Fruit fly (Drosophila melanogaster) whole organism, embryonic: ENCODE measurements around the gene mbt.

ENCODE experiments used
- Atf6 ChIP-seq: fragments of 200-800 bp; sonication (Bioruptor generic); IDR thresholded peaks from 2 replicates; pipeline ENCODE4 v1.3.6; 2022; ENCODE audit warnings: missing biosample characterization, missing genetic modification characterization
- B-H1 ChIP-seq: fragments of 200-800 bp; sonication (Bioruptor generic); IDR thresholded peaks from 3 replicates; pipeline ENCODE4 v1.3.6; 2022; ENCODE audit warnings: missing biosample characterization, missing genetic modification characterization
- CG10147 ChIP-seq: fragments of 200-800 bp; sonication (Bioruptor generic); optimal IDR thresholded peaks from 2 replicates; lab custom pipeline; 2019; ENCODE audit warnings: missing biosample characterization, mild to moderate bottlenecking, missing genetic modification characterization, moderate library complexity
- CG11504 ChIP-seq: fragments of 200-800 bp; sonication (Bioruptor generic); optimal IDR thresholded peaks from 3 replicates; lab custom pipeline; 2019; ENCODE audit warnings: missing biosample characterization, mild to moderate bottlenecking, missing genetic modification characterization, moderate library complexity
- CG12071 ChIP-seq: fragments of 200-800 bp; sonication (Bioruptor generic); optimal IDR thresholded peaks from 3 replicates; lab custom pipeline; 2018; ENCODE audit warnings: missing biosample characterization, mild to moderate bottlenecking, missing genetic modification characterization
- CG12659 ChIP-seq: fragments of 200-800 bp; sonication (Bioruptor generic); optimal IDR thresholded peaks from 3 replicates; lab custom pipeline; 2017; ENCODE audit warnings: mild to moderate bottlenecking, missing biosample characterization, missing genetic modification reagents, missing genetic modification characterization
- CG13775 ChIP-seq: fragments of 200-800 bp; sonication (Bioruptor generic); optimal IDR thresholded peaks from 3 replicates; lab custom pipeline; 2017; ENCODE audit warnings: missing biosample characterization, mild to moderate bottlenecking, missing genetic modification characterization
- CG15011 ChIP-seq: fragments of 200-800 bp; sonication (Bioruptor generic); optimal IDR thresholded peaks from 3 replicates; lab custom pipeline; 2018; ENCODE audit warnings: missing biosample characterization, mild to moderate bottlenecking, missing genetic modification characterization
- CG1529 ChIP-seq: fragments of 200-800 bp; sonication (Bioruptor generic); optimal IDR thresholded peaks from 3 replicates; lab custom pipeline; 2018; ENCODE audit warnings: missing biosample characterization, missing genetic modification characterization
- CG2199 ChIP-seq: fragments of 200-800 bp; sonication (Bioruptor generic); IDR thresholded peaks from 3 replicates; pipeline ENCODE4 v1.3.6; 2022; ENCODE audit warnings: missing biosample characterization, missing genetic modification characterization
- CG2889 ChIP-seq: fragments of 200-800 bp; sonication (Bioruptor generic); IDR thresholded peaks from 3 replicates; pipeline ENCODE4 v1.3.6; 2022; ENCODE audit warnings: missing biosample characterization, missing genetic modification characterization
- CG31365 ChIP-seq: fragments of 200-800 bp; sonication (Bioruptor generic); optimal IDR thresholded peaks from 2 replicates; lab custom pipeline; 2018; ENCODE audit warnings: missing biosample characterization, mild to moderate bottlenecking, missing genetic modification characterization
- CG32532 ChIP-seq: fragments of 200-800 bp; sonication (Bioruptor generic); IDR thresholded peaks from 2 replicates; pipeline ENCODE4 v1.3.6; 2022; ENCODE audit warnings: missing biosample characterization, missing genetic modification characterization
- CG3726 ChIP-seq: fragments of 200-800 bp; sonication (Bioruptor generic); IDR thresholded peaks from 3 replicates; pipeline ENCODE4, ENCODE4 v1.3.6; 2022; ENCODE audit warnings: missing biosample characterization, missing genetic modification characterization
- CG3995 ChIP-seq: fragments of 200-800 bp; sonication (Bioruptor generic); optimal IDR thresholded peaks from 3 replicates; lab custom pipeline; 2016; ENCODE audit warnings: missing biosample characterization, missing genetic modification characterization
- CG42726 ChIP-seq: fragments of 200-800 bp; sonication (Bioruptor generic); IDR thresholded peaks from 2 replicates; pipeline ENCODE4 v1.3.6; 2022; ENCODE audit warnings: missing biosample characterization, missing genetic modification characterization; ENCODE audit not compliant: partially characterized antibody
- CG4820 ChIP-seq: fragments of 200-800 bp; sonication (Bioruptor generic); optimal IDR thresholded peaks from 3 replicates; lab custom pipeline; 2016; ENCODE audit warnings: missing biosample characterization, missing genetic modification characterization
- CG6254 ChIP-seq: fragments of 200-800 bp; sonication (Bioruptor generic); optimal IDR thresholded peaks from 3 replicates; lab custom pipeline; 2017; ENCODE audit warnings: mild to moderate bottlenecking, missing biosample characterization, missing genetic modification reagents, missing genetic modification characterization
- CG7839 ChIP-seq: fragments of 200-800 bp; sonication (Bioruptor generic); optimal IDR thresholded peaks from 3 replicates; lab custom pipeline; 2018; ENCODE audit warnings: missing biosample characterization, mild to moderate bottlenecking, missing genetic modification characterization, moderate library complexity
- CG7963 ChIP-seq: fragments of 200-800 bp; sonication (Bioruptor generic); IDR thresholded peaks from 3 replicates; pipeline ENCODE4 v1.3.6; 2022; ENCODE audit warnings: missing biosample characterization, missing genetic modification characterization; ENCODE audit not compliant: partially characterized antibody
- CG8290 ChIP-seq, 3 experiments: fragments of 200-800 bp; sonication (Bioruptor generic); optimal IDR thresholded peaks; 2 replicates each; lab custom pipeline; 2016 to 2019; ENCODE audit warnings: missing biosample characterization in 3 of 3, missing genetic modification characterization in 3 of 3, mild to moderate bottlenecking in 2 of 3, moderate library complexity in 1 of 3
- CG8924 ChIP-seq: fragments of 200-800 bp; optimal IDR thresholded peaks from 3 replicates; lab custom pipeline; 2019; ENCODE audit warnings: missing biosample characterization, mild to moderate bottlenecking, missing genetic modification characterization, moderate library complexity
- CG9215 ChIP-seq: fragments of 200-800 bp; sonication (Bioruptor generic); IDR thresholded peaks from 2 replicates; pipeline ENCODE4 v1.3.6; 2022; ENCODE audit warnings: missing biosample characterization, missing genetic modification characterization
- D19A ChIP-seq: fragments of 200-800 bp; optimal IDR thresholded peaks from 3 replicates; lab custom pipeline; 2019; ENCODE audit warnings: missing biosample characterization, mild to moderate bottlenecking, missing genetic modification characterization, moderate library complexity
- Dip3 ChIP-seq: fragments of 200-800 bp; sonication (Bioruptor generic); optimal IDR thresholded peaks from 3 replicates; lab custom pipeline; 2016; ENCODE audit warnings: missing biosample characterization, missing genetic modification characterization
- Fer1 ChIP-seq: fragments of 200-800 bp; sonication (Bioruptor generic); optimal IDR thresholded peaks from 2 replicates; lab custom pipeline; 2017; ENCODE audit warnings: missing biosample characterization, mild to moderate bottlenecking, missing genetic modification characterization
- HLH54F ChIP-seq: fragments of 200-800 bp; sonication (Bioruptor generic); optimal IDR thresholded peaks from 3 replicates; lab custom pipeline; 2016; ENCODE audit warnings: missing biosample characterization, missing genetic modification characterization
- Hand ChIP-seq: fragments of 200-800 bp; sonication (Bioruptor generic); optimal IDR thresholded peaks from 2 replicates; lab custom pipeline; 2017; ENCODE audit warnings: mild to moderate bottlenecking, missing biosample characterization, missing genetic modification reagents, missing genetic modification characterization
- Hr78 ChIP-seq, 2 experiments: fragments of 200-800 bp in 1 of 2; fragments of >200 bp in 1 of 2; sonication (Bioruptor generic) in 1 of 2; optimal IDR thresholded peaks; 2 replicates each; lab custom pipeline; 2017 to 2019; ENCODE audit warnings: missing biosample characterization in 2 of 2, missing genetic modification characterization in 2 of 2, mild to moderate bottlenecking in 1 of 2, moderate library complexity in 1 of 2
- Lhr ChIP-seq: fragments of 200-800 bp; sonication (Bioruptor generic); optimal IDR thresholded peaks from 3 replicates; lab custom pipeline; 2017; ENCODE audit warnings: mild to moderate bottlenecking, missing biosample characterization, missing genetic modification reagents, missing genetic modification characterization
- NfI ChIP-seq: fragments of 200-800 bp; sonication (Bioruptor generic); optimal IDR thresholded peaks from 3 replicates; lab custom pipeline; 2018; ENCODE audit warnings: missing biosample characterization, mild to moderate bottlenecking, missing genetic modification characterization, moderate library complexity
- Ssrp ChIP-seq: fragments of 200-800 bp; sonication (Bioruptor generic); optimal IDR thresholded peaks from 2 replicates; lab custom pipeline; 2018; ENCODE audit warnings: missing biosample characterization, mild to moderate bottlenecking, missing genetic modification characterization, moderate library complexity
- chif ChIP-seq, 2 experiments: fragments of 200-800 bp; sonication (Bioruptor generic); optimal IDR thresholded peaks; 3 replicates each; lab custom pipeline; 2016; ENCODE audit warnings: missing biosample characterization in 2 of 2, missing genetic modification characterization in 2 of 2
- chn ChIP-seq: fragments of 200-800 bp; sonication (Bioruptor generic); optimal IDR thresholded peaks from 2 replicates; lab custom pipeline; 2016; ENCODE audit warnings: missing biosample characterization, missing genetic modification characterization
- fd96Cb ChIP-seq: fragments of 200-800 bp; sonication (Bioruptor generic); optimal IDR thresholded peaks from 2 replicates; lab custom pipeline; 2018; ENCODE audit warnings: missing biosample characterization, mild to moderate bottlenecking, missing genetic modification characterization, moderate library complexity
- ftz-f1 ChIP-seq: fragments of 200-800 bp; sonication (Bioruptor generic); optimal IDR thresholded peaks from 2 replicates; lab custom pipeline; 2016; ENCODE audit warnings: missing biosample characterization, missing genetic modification characterization
- hth ChIP-seq: fragments of >200 bp; optimal IDR thresholded peaks from 2 replicates; lab custom pipeline; 2017; ENCODE audit warnings: inconsistent platforms
- lola ChIP-seq, 3 experiments: fragments of >200 bp in 2 of 3; fragments of 200-800 bp in 1 of 3; sonication (Bioruptor generic) in 1 of 3; optimal IDR thresholded peaks; 2 replicates each; lab custom pipeline; 2017 to 2019; ENCODE audit warnings: missing biosample characterization in 3 of 3, missing genetic modification characterization in 3 of 3, mild to moderate bottlenecking in 1 of 3, moderate library complexity in 1 of 3
- oc ChIP-seq: fragments of 200-800 bp; sonication (Bioruptor generic); optimal IDR thresholded peaks from 2 replicates; lab custom pipeline; 2018; ENCODE audit warnings: missing biosample characterization, mild to moderate bottlenecking, missing genetic modification characterization, moderate library complexity
- pb ChIP-seq: fragments of 200-800 bp; sonication (Bioruptor generic); optimal IDR thresholded peaks from 3 replicates; lab custom pipeline; 2016; ENCODE audit warnings: missing biosample characterization, missing genetic modification characterization
- pho ChIP-seq: fragments of 200-800 bp; sonication (Bioruptor generic); optimal IDR thresholded peaks from 2 replicates; lab custom pipeline; 2016; ENCODE audit warnings: missing biosample characterization, missing genetic modification characterization
- run ChIP-seq: fragments of 200-800 bp; sonication (Bioruptor generic); optimal IDR thresholded peaks from 3 replicates; lab custom pipeline; 2018; ENCODE audit warnings: missing biosample characterization, mild to moderate bottlenecking, missing genetic modification characterization
- sc ChIP-seq, 3 experiments: fragments of >200 bp in 2 of 3; fragments of 200-800 bp in 1 of 3; sonication (Bioruptor generic) in 1 of 3; optimal IDR thresholded peaks; 2 replicates in 2 of 3; 3 replicates in 1 of 3; lab custom pipeline; 2017; ENCODE audit warnings: mild to moderate bottlenecking in 1 of 3, missing biosample characterization in 1 of 3, missing genetic modification characterization in 1 of 3, missing genetic modification reagents in 1 of 3
- schlank ChIP-seq: fragments of 200-800 bp; sonication (Bioruptor generic); optimal IDR thresholded peaks from 2 replicates; lab custom pipeline; 2018; ENCODE audit warnings: missing biosample characterization, mild to moderate bottlenecking, missing genetic modification characterization
- sens ChIP-seq: fragments of 200-800 bp; sonication (Bioruptor generic); peaks from one replicate; lab custom pipeline; 2016; ENCODE audit warnings: missing biosample characterization, missing genetic modification characterization
- seq ChIP-seq: fragments of 200-800 bp; sonication (Bioruptor generic); IDR thresholded peaks from 2 replicates; pipeline ENCODE4 v1.3.6; 2022; ENCODE audit warnings: missing biosample characterization, missing genetic modification characterization
- tll ChIP-seq, 2 experiments: fragments of 200-800 bp in 1 of 2; fragments of >200 bp in 1 of 2; sonication (Bioruptor generic) in 1 of 2; optimal IDR thresholded peaks; 2 replicates each; lab custom pipeline; 2017 to 2019; ENCODE audit warnings: missing biosample characterization in 2 of 2, missing genetic modification characterization in 2 of 2, mild to moderate bottlenecking in 1 of 2, moderate library complexity in 1 of 2
- trem ChIP-seq: fragments of 200-800 bp; optimal IDR thresholded peaks from 3 replicates; lab custom pipeline; 2019; ENCODE audit warnings: missing biosample characterization, mild to moderate bottlenecking, missing genetic modification characterization, moderate library complexity
- ttk ChIP-seq: fragments of 200-800 bp; sonication (Bioruptor generic); IDR thresholded peaks from 2 replicates; pipeline ENCODE4 v2.1.2; 2022; ENCODE audit warnings: missing biosample characterization, missing genetic modification characterization
- usp ChIP-seq: fragments of >200 bp; optimal IDR thresholded peaks from 2 replicates; lab custom pipeline; 2017; ENCODE audit warnings: missing biosample characterization, missing genetic modification characterization

mbt gene

DNA sequence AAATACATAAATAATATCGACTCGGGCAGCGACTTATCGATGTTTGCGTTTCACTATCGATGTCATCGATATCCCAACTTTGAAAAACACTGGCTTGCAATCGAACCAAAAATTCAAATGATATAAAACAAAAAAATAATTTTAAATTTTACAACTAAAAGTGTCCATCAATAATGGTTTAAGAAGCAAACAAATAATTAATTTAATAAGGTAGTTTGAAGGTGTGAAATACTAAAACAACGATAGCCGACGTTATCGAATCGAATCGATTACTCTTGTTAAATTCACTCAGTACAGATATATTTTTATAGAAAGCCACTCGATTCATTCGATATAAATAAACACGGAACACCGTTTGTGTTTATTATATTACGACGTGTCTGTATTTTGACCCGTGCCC lies 17.1 kb upstream of the mbt start, which contains the start of the genes SMC3 and Ubc7 (continued):
- no peak for TF ChIP-seq tll (GFP tag; optimal IDR thresholded peaks at IDR 0.05; lab: Kevin White, UChicago)
- TF ChIP-seq CG13775 (GFP tag; lab: Kevin White, UChicago) = no peak
- no peak for TF ChIP-seq CG8924
- no peak for TF ChIP-seq NfI (GFP tag; lab: Kevin White, UChicago)
- peak; percentile 86 for TF ChIP-seq CG7963 (GFP tag; lab: Robert Waterston, UW)
- TF ChIP-seq CG6254 (GFP tag; lab: Kevin White, UChicago) = no peak
- no peak for TF ChIP-seq pb (GFP tag; lab: Kevin White, UChicago)
- TF ChIP-seq schlank = no peak
- peak; percentile 20 for TF ChIP-seq CG10147 (GFP tag; lab: Kevin White, UChicago)
- TF ChIP-seq sc (optimal IDR thresholded peaks at IDR 0.05; lab: Kevin White, UChicago) = no peak
- TF ChIP-seq sc (GFP tag; optimal IDR thresholded peaks at IDR 0.05; lab: Kevin White, UChicago) = no peak
- no peak for TF ChIP-seq Atf6 (GFP tag; lab: Robert Waterston, UW)
- TF ChIP-seq Ssrp (tag; lab: Kevin White, UChicago) = no peak
- peak; percentile 68; the same call in 1 of the 2 replicates for TF ChIP-seq CG42726
- no peak for TF ChIP-seq lola (GFP tag; optimal IDR thresholded peaks at IDR 0.05; lab: Kevin White, UChicago)
- no peak for TF ChIP-seq Fer1 (GFP tag; lab: Kevin White, UChicago)
- no peak for TF ChIP-seq CG2889 (GFP tag; lab: Robert Waterston, UW)
- no peak for TF ChIP-seq oc
- no peak for TF ChIP-seq Hr78 (GFP tag; optimal IDR thresholded peaks at IDR 0.05; lab: Kevin White, UChicago)
- no peak for TF ChIP-seq chif (GFP tag; optimal IDR thresholded peaks at IDR 0.05; lab: Kevin White, UChicago)
- TF ChIP-seq CG3726 (GFP tag; lab: Robert Waterston, UW) = no peak
- no peak for TF ChIP-seq CG15011
- TF ChIP-seq CG11504 (tag; lab: Kevin White, UChicago) = no peak
- no peak for TF ChIP-seq fd96Cb
- no peak for TF ChIP-seq ttk (GFP tag; lab: Robert Waterston, UW)
- TF ChIP-seq D19A (tag; lab: Kevin White, UChicago) = no peak
- TF ChIP-seq CG8290 (GFP tag; optimal IDR thresholded peaks at IDR 0.05; lab: Kevin White, UChicago) = peak; percentile 53
- no peak for TF ChIP-seq CG8290 (tag; optimal IDR thresholded peaks at IDR 0.05; lab: Kevin White, UChicago)
- TF ChIP-seq hth (lab: Kevin White, UChicago) = no peak
- no peak for TF ChIP-seq usp (GFP tag; lab: Kevin White, UChicago)
- no peak for TF ChIP-seq HLH54F (GFP tag; lab: Kevin White, UChicago)
- no peak for TF ChIP-seq Lhr
- no peak for TF ChIP-seq CG7839 (tag; lab: Kevin White, UChicago)
- no peak for TF ChIP-seq Dip3 (GFP tag; lab: Kevin White, UChicago)
- TF ChIP-seq sens (GFP tag; lab: Kevin White, UChicago) = peak; percentile 79
- no peak for TF ChIP-seq CG9215 (GFP tag; lab: Robert Waterston, UW)
- TF ChIP-seq CG32532 = no peak
- TF ChIP-seq Hand (GFP tag; lab: Kevin White, UChicago) = no peak
- no peak for TF ChIP-seq CG2199
- TF ChIP-seq seq (GFP tag; lab: Robert Waterston, UW) = no peak
- TF ChIP-seq CG1529 (GFP tag; lab: Kevin White, UChicago) = no peak
- no peak for TF ChIP-seq B-H1
- TF ChIP-seq CG3995 (GFP tag; lab: Kevin White, UChicago) = peak; percentile 65
- TF ChIP-seq CG4820 = no peak
- no peak for TF ChIP-seq CG12071 (GFP tag; lab: Kevin White, UChicago)
- TF ChIP-seq pho = no peak
- no peak for TF ChIP-seq CG31365
- peak; percentile 45 for TF ChIP-seq trem (tag; lab: Kevin White, UChicago)
- TF ChIP-seq ftz-f1 (GFP tag; lab: Kevin White, UChicago) = no peak
- TF ChIP-seq run = no peak
- peak; percentile 44 for TF ChIP-seq CG12659
- TF ChIP-seq chn (GFP tag; lab: Kevin White, UChicago) = no peak
